Worm (Caenorhabditis elegans): ENCODE data around the gene R08D7.4.

R08D7.4 gene

ce11 chrIII:8971255-8972020 is at the start of gene R08D7.4, which contains the start of gene eif-3.D:
TSS of gene R08D7.4 (plus strand) at chrIII:8971892.
TSS of gene eif-3.D (minus strand) at chrIII:8971578.
- TF ChIP-seq ztf-18 (tag; optimal IDR thresholded peaks at IDR 0.05), result peak; percentile 96
- no peak for TF ChIP-seq snpc-1.1 (tag; optimal IDR thresholded peaks at IDR 0.05; ENCODE audit: insufficient read depth)
- TF ChIP-seq D2030.7 (GFP tag; IDR thresholded peaks at IDR 0.05), result peak; percentile 25; the same call in 1 of the 2 replicates
- TF ChIP-seq let-607 (tag; optimal IDR thresholded peaks at IDR 0.05), result peak in 1 of 2 experiments; percentile 30
- no peak for TF ChIP-seq F39B2.1 (GFP tag; IDR thresholded peaks at IDR 0.05)
- peak; percentile 70 for TF ChIP-seq dox-1 (GFP tag; IDR thresholded peaks at IDR 0.05)
- TF ChIP-seq F55B11.4 (tag; optimal IDR thresholded peaks at IDR 0.05; ENCODE audit: borderline replicate concordance, insufficient read depth), result no peak
- TF ChIP-seq nhr-80 (tag; optimal IDR thresholded peaks at IDR 0.05), result peak; percentile 29
- peak; percentile 38; the same call in 1 of the 2 replicates for TF ChIP-seq madf-6 (GFP tag; IDR thresholded peaks at IDR 0.05)
- TF ChIP-seq tbp1 (GFP tag; optimal IDR thresholded peaks at IDR 0.05), result peak; percentile 37
- peak; percentile 33 for TF ChIP-seq snpc-1.3 (tag; optimal IDR thresholded peaks at IDR 0.05; ENCODE audit: insufficient read depth)
- TF ChIP-seq lin-26 (GFP tag; IDR thresholded peaks at IDR 0.05), result no peak
- no peak for TF ChIP-seq chd-7 (tag; optimal IDR thresholded peaks at IDR 0.05)
- TF ChIP-seq C06A6.2 (GFP tag; conservative IDR thresholded peaks at IDR 0.05), result no peak
- TF ChIP-seq F33H1.4 (GFP tag; IDR thresholded peaks at IDR 0.05), result peak; percentile 48
- TF ChIP-seq madf-10 (tag; optimal IDR thresholded peaks at IDR 0.05), result no peak
- no peak for TF ChIP-seq ztf-22 (GFP tag; optimal IDR thresholded peaks at IDR 0.05)
- TF ChIP-seq fkh-3 (tag; optimal IDR thresholded peaks at IDR 0.05), result no peak
- TF ChIP-seq snpc-3.4 (tag; optimal IDR thresholded peaks at IDR 0.05), result peak; percentile 36
- TF ChIP-seq him-1 (tag; optimal IDR thresholded peaks at IDR 0.05), result no peak
- TF ChIP-seq lin-54 (GFP tag; optimal IDR thresholded peaks at IDR 0.05), result peak; percentile 65
- TF ChIP-seq attf-6 (GFP tag; IDR thresholded peaks at IDR 0.05), result no peak
- peak; percentile 38; the same call in 1 of the 2 replicates for TF ChIP-seq hmg-1.2 (GFP tag; IDR thresholded peaks at IDR 0.05)
- TF ChIP-seq rpc-1 (optimal IDR thresholded peaks at IDR 0.05), result no peak
- no peak for TF ChIP-seq rpc-1 (tag; optimal IDR thresholded peaks at IDR 0.05)
- TF ChIP-seq snpc-4 (GFP tag; optimal IDR thresholded peaks at IDR 0.05), result peak; percentile 0
- peak in 3 of 4 experiments; percentile 12 to 61 (median 20) for TF ChIP-seq snpc-4 (tag; optimal IDR thresholded peaks at IDR 0.05)
- peak; percentile 33 for TF ChIP-seq dpl-1 (GFP tag; optimal IDR thresholded peaks at IDR 0.05)
- TF ChIP-seq ceh-27 (GFP tag; optimal IDR thresholded peaks at IDR 0.05), result peak; percentile 35
- TF ChIP-seq unc-130 (GFP tag; optimal IDR thresholded peaks at IDR 0.05), result no peak
- no peak for TF ChIP-seq cebp-1 (GFP tag; IDR thresholded peaks at IDR 0.05)
- peak; percentile 51 for TF ChIP-seq cebp-1 (tag; optimal IDR thresholded peaks at IDR 0.05)
- TF ChIP-seq hlh-26 (GFP tag; conservative IDR thresholded peaks at IDR 0.05), result no peak
- no peak for TF ChIP-seq sptf-2 (GFP tag; optimal IDR thresholded peaks at IDR 0.05)
- no peak for TF ChIP-seq nhr-27 (tag; optimal IDR thresholded peaks at IDR 0.05)
- no peak for TF ChIP-seq bed-2 (GFP tag; IDR thresholded peaks at IDR 0.05)
- TF ChIP-seq Y53F4B.3 (GFP tag; IDR thresholded peaks at IDR 0.05), result no peak
- peak; percentile 42 for TF ChIP-seq mcd-1 (GFP tag; IDR thresholded peaks at IDR 0.05)
- peak; percentile 6 for TF ChIP-seq F49E8.2 (tag; optimal IDR thresholded peaks at IDR 0.05; ENCODE audit: insufficient read depth)
- TF ChIP-seq ceh-40 (GFP tag; IDR thresholded peaks at IDR 0.05), result no peak
- TF ChIP-seq F23B12.7 (tag; optimal IDR thresholded peaks at IDR 0.05; ENCODE audit: insufficient read depth), result peak; percentile 30
- TF ChIP-seq K12H6.12 (tag; optimal IDR thresholded peaks at IDR 0.05), result no peak
- TF ChIP-seq lin-40 (tag; optimal IDR thresholded peaks at IDR 0.05), result peak; percentile 38
- TF ChIP-seq Y53G8AR.9 (GFP tag; conservative IDR thresholded peaks at IDR 0.05), result no peak
- TF ChIP-seq sdz-38 (tag; optimal IDR thresholded peaks at IDR 0.05), result no peak
- TF ChIP-seq attf-5 (GFP tag; optimal IDR thresholded peaks at IDR 0.05), result peak; percentile 49
- TF ChIP-seq tlf-1 (GFP tag; optimal IDR thresholded peaks at IDR 0.05), result no peak

All from whole organism, young adult.